Fruit fly (Drosophila melanogaster) whole organism, adult: ENCODE measurements around the gene CG4338.

ENCODE experiments used
- CG14711 ChIP-seq: fragments of 200-800 bp; sonication (Bioruptor generic); optimal IDR thresholded peaks from 2 replicates; lab custom pipeline; 2018; ENCODE audit warnings: missing biosample characterization, mild to moderate bottlenecking, missing genetic modification characterization, moderate library complexity
- CG1620 ChIP-seq: fragments of 200-800 bp; sonication (Bioruptor generic); optimal IDR thresholded peaks from 2 replicates; lab custom pipeline; 2016; ENCODE audit warnings: missing biosample characterization, missing genetic modification characterization
- CG5204 ChIP-seq: fragments of 200-800 bp; sonication (Bioruptor generic); optimal IDR thresholded peaks from 2 replicates; lab custom pipeline; 2016; ENCODE audit warnings: missing biosample characterization, missing genetic modification characterization
- Clk ChIP-seq: fragments of 200-800 bp; sonication (Bioruptor generic); optimal IDR thresholded peaks from 2 replicates; lab custom pipeline; 2017; ENCODE audit warnings: missing biosample characterization, missing genetic modification characterization
- Crg-1 ChIP-seq: fragments of 200-800 bp; sonication (Bioruptor generic); optimal IDR thresholded peaks from 2 replicates; lab custom pipeline; 2016; ENCODE audit warnings: missing biosample characterization, missing genetic modification characterization
- bab1 ChIP-seq: fragments of 200-800 bp; sonication (Bioruptor generic); optimal IDR thresholded peaks from 3 replicates; lab custom pipeline; 2019; ENCODE audit warnings: missing biosample characterization, mild to moderate bottlenecking, missing genetic modification characterization, moderate library complexity
- cic ChIP-seq: fragments of 200-800 bp; sonication (Bioruptor generic); optimal IDR thresholded peaks from 2 replicates; lab custom pipeline; 2017; ENCODE audit warnings: missing biosample characterization, mild to moderate bottlenecking, missing genetic modification characterization, moderate library complexity
- cnc ChIP-seq, 2 experiments: fragments of >200 bp; optimal IDR thresholded peaks; 2 replicates each; lab custom pipeline; 2017
- kay ChIP-seq: fragments of 200-800 bp; sonication (Bioruptor generic); peaks from one replicate; lab custom pipeline; 2016; ENCODE audit warnings: missing biosample characterization, missing genetic modification characterization, borderline replicate concordance
- tj ChIP-seq: fragments of 200-800 bp; sonication (Bioruptor generic); optimal IDR thresholded peaks from 3 replicates; lab custom pipeline; 2017; ENCODE audit warnings: missing biosample characterization, mild to moderate bottlenecking, missing genetic modification characterization, moderate library complexity
- toe ChIP-seq: fragments of 200-800 bp; sonication (Bioruptor generic); optimal IDR thresholded peaks from 2 replicates; lab custom pipeline; 2016; ENCODE audit warnings: missing biosample characterization, missing genetic modification characterization

dm6 chr3R:15277926-15278869, 2.9 kb downstream of the CG4338 start, which contains the start of the genes MRG15 and Tm1:
- TF ChIP-seq Clk (GFP tag; lab: Kevin White, UChicago) (no peak), cnc (optimal IDR thresholded peaks at IDR 0.05; lab: Kevin White, UChicago) (no peak), CG14711 (tag; lab: Kevin White, UChicago) (peak; percentile 15), cic (GFP tag; lab: Kevin White, UChicago) (no peak), CG5204 (no peak), toe (GFP tag; lab: Kevin White, UChicago) (no peak), tj (GFP tag; lab: Kevin White, UChicago) (peak; percentile 22), kay (no peak), CG1620 (GFP tag; lab: Kevin White, UChicago) (no peak), Crg-1 (GFP tag; lab: Kevin White, UChicago) (no peak), bab1 (GFP tag; lab: Kevin White, UChicago) (no peak)
